Worm (Caenorhabditis elegans): ENCODE results near the gene R09A8.2.

Gene R09A8.2

DNA sequence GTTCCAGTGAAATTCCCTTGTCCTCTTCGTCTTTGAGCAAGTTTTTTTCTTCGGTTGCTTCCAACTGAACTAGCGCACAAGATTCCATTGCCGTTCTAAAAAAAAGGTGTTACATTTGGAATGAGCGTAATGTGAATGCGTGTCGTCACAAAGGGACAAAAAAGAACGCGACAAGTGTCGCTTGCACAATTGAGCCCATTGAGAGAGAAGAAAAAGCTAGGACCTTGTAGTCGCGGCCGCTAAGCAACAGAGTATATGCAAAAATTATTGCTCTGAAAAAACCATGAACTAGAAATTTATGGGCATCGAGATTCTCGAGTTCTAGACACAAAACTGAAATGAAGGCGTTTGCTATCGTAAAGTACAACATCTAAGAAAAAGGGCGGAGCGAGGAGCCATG lies 32.9 kb upstream of the R09A8.2 start, which contains the start of gene T24D5.2:
Gene T24D5.2 (minus strand): TSS at position 101 of the 400 bp plus-strand sequence.
- TF ChIP-seq ekl-4 (GFP tag; IDR thresholded peaks at IDR 0.05): no peak
- TF ChIP-seq ztf-28 (GFP tag; IDR thresholded peaks at IDR 0.05): no peak
- no peak for TF ChIP-seq dox-1 (GFP tag; IDR thresholded peaks at IDR 0.05)
- no peak for TF ChIP-seq F33H1.4 (GFP tag; IDR thresholded peaks at IDR 0.05)
- no peak for TF ChIP-seq unc-130 (GFP tag; optimal IDR thresholded peaks at IDR 0.05)
- TF ChIP-seq ztf-25 (GFP tag; IDR thresholded peaks at IDR 0.05): no peak
- no peak for TF ChIP-seq Y67H2A.10 (GFP tag; conservative IDR thresholded peaks at IDR 0.05)
- no peak for TF ChIP-seq Y53G8AR.9 (GFP tag; conservative IDR thresholded peaks at IDR 0.05)
- no peak for TF ChIP-seq attf-6 (GFP tag; IDR thresholded peaks at IDR 0.05)
- no peak for TF ChIP-seq gei-17 (GFP tag; optimal IDR thresholded peaks at IDR 0.05)
- TF ChIP-seq ztf-26 (tag; optimal IDR thresholded peaks at IDR 0.05): no peak
- TF ChIP-seq nhr-27 (tag; optimal IDR thresholded peaks at IDR 0.05): no peak
- no peak for TF ChIP-seq sea-2 (GFP tag; IDR thresholded peaks at IDR 0.05)
- TF ChIP-seq dpl-1 (GFP tag; optimal IDR thresholded peaks at IDR 0.05): no peak
- no peak for TF ChIP-seq let-607 (tag; optimal IDR thresholded peaks at IDR 0.05)
- TF ChIP-seq F39B2.1 (GFP tag; IDR thresholded peaks at IDR 0.05): no peak
- no peak for TF ChIP-seq bed-2 (GFP tag; IDR thresholded peaks at IDR 0.05)
- TF ChIP-seq lsl-1 (GFP tag; optimal IDR thresholded peaks at IDR 0.05): no peak
- no peak for TF ChIP-seq madf-8 (GFP tag; conservative IDR thresholded peaks at IDR 0.05)

DNA sequence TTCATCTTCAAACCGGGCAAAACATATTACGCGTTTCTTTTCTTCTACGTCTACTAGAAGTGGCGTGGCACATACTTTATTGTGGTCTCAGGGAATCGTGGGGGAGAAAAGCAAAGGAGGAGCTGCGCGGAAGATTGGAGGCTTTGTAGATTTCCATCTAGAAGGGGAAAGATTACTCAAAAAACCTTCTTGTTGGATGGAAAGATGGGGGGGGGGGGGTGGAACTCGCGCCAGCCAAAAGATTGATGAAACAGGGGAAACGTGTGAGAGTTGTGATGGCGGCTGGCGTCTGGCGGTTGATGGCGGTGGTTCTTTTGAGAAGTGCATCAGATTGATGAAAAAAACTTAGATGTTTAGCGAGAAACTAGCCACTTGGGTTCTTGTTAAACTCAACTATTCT lies 29.8 kb upstream of the R09A8.2 start:
- no peak for TF ChIP-seq ceh-79 (tag; optimal IDR thresholded peaks at IDR 0.05)
- no peak for TF ChIP-seq akir-1 (GFP tag; optimal IDR thresholded peaks at IDR 0.05)
- TF ChIP-seq nhr-80 (tag; optimal IDR thresholded peaks at IDR 0.05): no peak
- no peak for TF ChIP-seq lin-35 (GFP tag; optimal IDR thresholded peaks at IDR 0.05)
- TF ChIP-seq T07F8.4 (tag; optimal IDR thresholded peaks at IDR 0.05): no peak
- no peak for TF ChIP-seq madf-10 (tag; optimal IDR thresholded peaks at IDR 0.05)
- TF ChIP-seq D2030.7 (GFP tag; IDR thresholded peaks at IDR 0.05): no peak
- no peak for TF ChIP-seq C17E4.6 (GFP tag; IDR thresholded peaks at IDR 0.05)

DNA sequence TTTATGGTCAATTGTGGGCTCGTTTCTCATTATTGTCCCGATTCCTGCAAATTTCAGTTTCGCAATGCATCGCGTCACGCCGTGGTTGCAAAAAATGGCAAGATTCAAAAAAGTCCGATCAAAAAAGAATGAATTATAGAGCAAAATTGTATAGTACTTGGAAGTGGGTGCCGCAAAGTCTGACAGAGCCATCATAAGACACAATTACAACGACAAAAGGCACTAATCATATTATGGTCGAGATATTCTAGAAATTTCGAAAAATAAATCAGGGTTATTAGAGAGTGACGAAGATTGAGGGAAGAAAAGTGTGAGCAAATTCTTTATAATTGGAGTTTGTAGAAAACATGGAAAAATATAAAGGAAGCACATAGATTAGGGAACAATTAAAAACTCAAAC lies 24.0 kb upstream of the R09A8.2 start:
- TF ChIP-seq F57A8.1 (GFP tag; optimal IDR thresholded peaks at IDR 0.05): no peak
- no peak for TF ChIP-seq T26A5.8 (tag; optimal IDR thresholded peaks at IDR 0.05)
- no peak for TF ChIP-seq F23B12.7 (tag; optimal IDR thresholded peaks at IDR 0.05; ENCODE audit: insufficient read depth)
- TF ChIP-seq lin-54 (GFP tag; optimal IDR thresholded peaks at IDR 0.05): no peak
- no peak for TF ChIP-seq akir-1 (GFP tag; optimal IDR thresholded peaks at IDR 0.05)
- TF ChIP-seq Y67H2A.10 (GFP tag; conservative IDR thresholded peaks at IDR 0.05): no peak
- no peak for TF ChIP-seq lin-26 (GFP tag; IDR thresholded peaks at IDR 0.05)
- TF ChIP-seq athp-1 (tag; optimal IDR thresholded peaks at IDR 0.05): no peak
- no peak for TF ChIP-seq nfya-1 (tag; optimal IDR thresholded peaks at IDR 0.05; ENCODE audit: borderline replicate concordance, insufficient read depth)
- TF ChIP-seq egrh-3 (GFP tag; IDR thresholded peaks at IDR 0.05): no peak
- no peak for TF ChIP-seq let-607 (tag; optimal IDR thresholded peaks at IDR 0.05)
- no peak for TF ChIP-seq ceh-91 (GFP tag; IDR thresholded peaks at IDR 0.05)
- no peak for TF ChIP-seq aptf-3 (GFP tag; IDR thresholded peaks at IDR 0.05)

Data from whole organism, young adult.